Fruit fly (Drosophila melanogaster) whole organism, prepupa: ENCODE results near the gene CG2663.

Experiments used
- CG6854 ChIP-seq: fragments of 200-800 bp; sonication (Bioruptor generic); optimal IDR thresholded peaks from 2 replicates; lab custom pipeline; 2017; ENCODE audit warnings: missing biosample characterization, mild to moderate bottlenecking, missing genetic modification characterization
- Smox ChIP-seq: fragments of 200-800 bp; sonication (Bioruptor generic); optimal IDR thresholded peaks from 3 replicates; lab custom pipeline; 2016; ENCODE audit warnings: missing biosample characterization, missing genetic modification characterization
- net ChIP-seq: fragments of 200-800 bp; sonication (Bioruptor generic); optimal IDR thresholded peaks from 3 replicates; lab custom pipeline; 2016; ENCODE audit warnings: missing biosample characterization, missing genetic modification characterization
- salr ChIP-seq, 2 experiments: fragments of 200-800 bp; sonication (Bioruptor generic); optimal IDR thresholded peaks; 3 replicates each; lab custom pipeline; 2016 to 2018; ENCODE audit warnings: missing biosample characterization in 2 of 2, missing genetic modification characterization in 2 of 2, mild to moderate bottlenecking in 1 of 2

DNA sequence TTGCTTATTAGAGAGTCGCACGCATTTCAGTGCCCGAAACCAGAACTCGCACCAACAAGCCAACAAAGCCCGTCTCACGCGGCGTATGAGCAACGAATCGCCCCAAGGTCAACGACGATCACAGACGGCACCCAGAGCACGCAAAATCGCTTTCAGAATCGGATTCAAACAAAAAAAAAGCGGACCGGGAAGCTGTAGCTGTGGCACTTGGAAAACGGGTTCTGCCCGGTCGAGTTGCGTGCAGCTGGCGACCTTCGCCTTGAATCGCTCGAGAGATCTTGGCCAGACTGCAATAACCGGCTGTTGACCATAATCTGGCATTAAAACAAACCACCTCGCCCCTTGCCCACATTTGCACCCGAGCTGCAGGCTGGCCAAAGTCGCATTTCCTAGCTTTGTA, 40.5 kb downstream of the CG2663 start:
- TF ChIP-seq salr (GFP tag; optimal IDR thresholded peaks at IDR 0.05; lab: Kevin White, UChicago) (no peak), Smox (no peak), net (GFP tag; lab: Kevin White, UChicago) (peak; percentile 18), CG6854 (GFP tag; lab: Kevin White, UChicago) (peak; percentile 90)
